Worm (Caenorhabditis elegans) whole organism, young adult: Measurements from ENCODE around the gene F55D10.4.

Source experiments
- B0019.2 ChIP-seq: fragments of 200-800 bp; sonication (Bioruptor generic); conservative IDR thresholded peaks from 2 replicates; pipeline ENCODE4 v1.3.6; 2022; ENCODE audit warnings: missing genetic modification reagents, missing genetic modification characterization, missing compliant biosample characterization
- C06A6.2 ChIP-seq: fragments of 200-800 bp; sonication (Bioruptor generic); conservative IDR thresholded peaks from 2 replicates; pipeline ENCODE4 v1.3.6; 2022; ENCODE audit warnings: missing genetic modification characterization, missing compliant biosample characterization
- F49E8.2 ChIP-seq: sonication (generic microtip); optimal IDR thresholded peaks from 3 replicates; lab custom pipeline; 2017; ENCODE audit warnings: missing genetic modification characterization, mild to moderate bottlenecking, missing compliant biosample characterization, antibody characterized with exemption, moderate library complexity; ENCODE audit not compliant: insufficient read depth
- ceh-27 ChIP-seq: fragments of 200-800 bp; sonication (Bioruptor generic); optimal IDR thresholded peaks from 2 replicates; lab custom pipeline; 2018; ENCODE audit warnings: mild to moderate bottlenecking, missing genetic modification characterization, moderate library complexity, missing compliant biosample characterization
- die-1 ChIP-seq: sonication (generic microtip); optimal IDR thresholded peaks from 2 replicates; lab custom pipeline; 2016; ENCODE audit warnings: missing genotype, mild to moderate bottlenecking, missing genetic modification characterization, missing compliant biosample characterization
- gei-17 ChIP-seq: fragments of 200-800 bp; sonication (Bioruptor generic); optimal IDR thresholded peaks from 2 replicates; lab custom pipeline; 2018; ENCODE audit warnings: mild to moderate bottlenecking, missing genetic modification characterization, missing compliant biosample characterization
- hsf-1 ChIP-seq: fragments of 200-800 bp; sonication (Bioruptor generic); IDR thresholded peaks from 2 replicates; pipeline ENCODE4 v1.3.6; 2022; ENCODE audit warnings: missing genetic modification reagents, missing genetic modification characterization, missing compliant biosample characterization
- madf-6 ChIP-seq: fragments of 200-800 bp; sonication (Bioruptor generic); IDR thresholded peaks from 2 replicates; pipeline ENCODE4 v1.3.6; 2022; ENCODE audit warnings: missing genetic modification reagents, missing genetic modification characterization, missing compliant biosample characterization
- nfya-1 ChIP-seq: sonication (generic microtip); optimal IDR thresholded peaks from 2 replicates; lab custom pipeline; 2017; ENCODE audit warnings: antibody characterized with exemption, missing compliant biosample characterization, missing genetic modification characterization, borderline replicate concordance; ENCODE audit not compliant: insufficient read depth
- nhr-90 ChIP-seq: sonication (generic microtip); optimal IDR thresholded peaks from 2 replicates; lab custom pipeline; 2016; ENCODE audit warnings: missing genotype, mild to moderate bottlenecking, missing genetic modification characterization, missing compliant biosample characterization
- snpc-4 ChIP-seq, 5 experiments: fragments of 150-350 bp in 1 of 5; sonication (generic microtip) in 4 of 5; optimal IDR thresholded peaks; 2 replicates each; lab custom pipeline; 2014 to 2018; ENCODE audit warnings: missing genetic modification characterization in 5 of 5, missing biosample characterization in 3 of 5, antibody characterized with exemption in 2 of 5, mild to moderate bottlenecking in 2 of 5, missing compliant biosample characterization in 2 of 5, missing genotype in 2 of 5, moderate library complexity in 2 of 5, missing genetic modification reagents in 1 of 5
- unc-130 ChIP-seq: sonication (generic microtip); optimal IDR thresholded peaks from 2 replicates; lab custom pipeline; 2016; ENCODE audit warnings: missing genetic modification reagents, missing genetic modification characterization, missing compliant biosample characterization
- unc-62 ChIP-seq: fragments of 150-350 bp; optimal IDR thresholded peaks from 2 replicates; lab custom pipeline; 2014; ENCODE audit warnings: missing biosample characterization, missing genetic modification reagents, missing genetic modification characterization
- zfh-2 ChIP-seq: fragments of 200-800 bp; sonication (Bioruptor generic); conservative IDR thresholded peaks from 2 replicates; pipeline ENCODE4 v1.3.6; 2022; ENCODE audit warnings: missing genetic modification reagents, missing genetic modification characterization, missing compliant biosample characterization

DNA sequence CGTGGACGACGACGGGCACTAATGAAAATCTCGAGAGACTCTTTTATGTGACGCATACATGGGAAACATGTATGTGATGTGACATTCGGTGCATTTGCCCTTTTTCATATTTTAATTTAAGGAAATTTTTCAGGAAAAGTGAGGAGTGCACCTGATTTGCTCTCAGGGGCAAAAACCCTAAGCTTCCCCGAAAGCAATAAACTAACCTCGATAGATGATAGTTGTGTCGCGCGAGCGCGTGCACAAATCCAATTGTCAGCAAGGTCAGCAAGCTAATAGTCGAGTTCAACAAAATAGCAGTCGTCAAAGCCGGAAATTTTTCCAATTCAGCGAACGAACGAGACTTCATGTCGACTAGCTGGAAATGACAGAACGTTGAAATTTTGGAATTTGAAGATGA lies 2.3 kb downstream of the F55D10.4 start:
- TF ChIP-seq nfya-1 (no peak), ceh-27 (GFP tag; lab: Kevin White, UChicago) (no peak), B0019.2 (GFP tag; lab: Robert Waterston, UW) (no peak), snpc-4 (GFP tag; optimal IDR thresholded peaks at IDR 0.05; lab: Kevin White, UChicago) (no peak), snpc-4 (tag; optimal IDR thresholded peaks at IDR 0.05; lab: Kevin White, UChicago) (no peak), C06A6.2 (no peak), madf-6 (no peak), zfh-2 (no peak), hsf-1 (no peak), F49E8.2 (tag; lab: Kevin White, UChicago) (no peak), nhr-90 (tag; lab: Kevin White, UChicago) (no peak), unc-62 (GFP tag; lab: Kevin White, UChicago) (no peak), gei-17 (GFP tag; lab: Kevin White, UChicago) (no peak), unc-130 (GFP tag; lab: Kevin White, UChicago) (no peak), die-1 (no peak)
